Worm (Caenorhabditis elegans): Measurements from ENCODE around the gene srbc-31.

DNA sequence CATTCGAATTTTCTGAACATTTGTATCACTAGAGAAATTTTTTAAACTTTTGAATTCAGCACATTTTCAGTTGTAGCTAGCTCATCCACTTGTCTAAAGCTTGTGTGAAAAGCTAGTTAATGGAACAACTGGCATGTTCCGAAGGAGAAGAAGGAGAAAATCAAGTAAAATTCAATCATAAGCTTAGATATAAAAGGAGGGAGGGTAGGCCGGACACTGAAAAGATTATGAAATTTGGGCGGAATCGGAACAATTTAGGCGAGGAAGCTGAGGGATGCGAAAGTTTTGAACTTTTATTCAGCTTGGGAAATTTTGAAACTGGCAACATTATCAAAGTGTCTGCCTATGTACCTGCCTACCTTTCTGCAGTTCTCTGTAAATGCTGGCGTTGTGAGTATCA, 24.9 kb downstream of the srbc-31 start:
- TF ChIP-seq gmeb-2 (tag; optimal IDR thresholded peaks at IDR 0.05) = no peak
- no peak for TF ChIP-seq ceh-22 (tag; optimal IDR thresholded peaks at IDR 0.05)
